Fruit fly (Drosophila melanogaster) whole organism, embryonic: Measurements from ENCODE around the gene cher.

ENCODE experiments used
- BtbVII ChIP-seq: fragments of 200-800 bp; sonication (Bioruptor generic); optimal IDR thresholded peaks from 3 replicates; lab custom pipeline; 2017; ENCODE audit warnings: missing biosample characterization, mild to moderate bottlenecking, missing genetic modification characterization
- CG10321 ChIP-seq: fragments of 200-800 bp; sonication (Bioruptor generic); IDR thresholded peaks from 2 replicates; pipeline ENCODE4 v1.3.6; 2022; ENCODE audit warnings: missing biosample characterization, missing genetic modification characterization
- CG12744 ChIP-seq: fragments of 200-800 bp; sonication (Bioruptor generic); optimal IDR thresholded peaks from 2 replicates; lab custom pipeline; 2016; ENCODE audit warnings: missing biosample characterization, missing genetic modification characterization
- CG1647 ChIP-seq: fragments of 200-800 bp; sonication (Bioruptor generic); optimal IDR thresholded peaks from 3 replicates; lab custom pipeline; 2016; ENCODE audit warnings: missing biosample characterization, missing genetic modification characterization
- CG17361 ChIP-seq: fragments of 200-800 bp; sonication (Bioruptor generic); IDR thresholded peaks from 3 replicates; pipeline ENCODE4 v1.3.6; 2022; ENCODE audit warnings: missing biosample characterization, missing genetic modification characterization
- CG1832 ChIP-seq: fragments of 200-800 bp; sonication (Bioruptor generic); optimal IDR thresholded peaks from 2 replicates; lab custom pipeline; 2017; ENCODE audit warnings: missing biosample characterization, mild to moderate bottlenecking, missing genetic modification characterization, inconsistent platforms
- CG6791 ChIP-seq: fragments of 200-800 bp; sonication (Bioruptor generic); IDR thresholded peaks from 3 replicates; pipeline ENCODE4 v1.3.6; 2022; ENCODE audit warnings: missing biosample characterization, missing genetic modification characterization; ENCODE audit not compliant: partially characterized antibody
- Deaf1 ChIP-seq: fragments of 200-800 bp; optimal IDR thresholded peaks from 3 replicates; lab custom pipeline; 2019; ENCODE audit warnings: missing biosample characterization, mild to moderate bottlenecking, missing genetic modification characterization, moderate library complexity
- Fer3 ChIP-seq: fragments of 200-800 bp; sonication (Bioruptor generic); optimal IDR thresholded peaks from 2 replicates; lab custom pipeline; 2018; ENCODE audit warnings: missing biosample characterization, mild to moderate bottlenecking, missing genetic modification characterization, moderate library complexity
- Med ChIP-seq: fragments of 200-800 bp; sonication (Bioruptor generic); peaks from one replicate; lab custom pipeline; 2016; ENCODE audit warnings: missing biosample characterization, missing genetic modification characterization, mild to moderate bottlenecking, inconsistent platforms, moderate library complexity
- Nf-YC ChIP-seq: fragments of 200-800 bp; optimal IDR thresholded peaks from 3 replicates; lab custom pipeline; 2019; ENCODE audit warnings: missing biosample characterization, mild to moderate bottlenecking, missing genetic modification characterization, moderate library complexity
- Xbp1 ChIP-seq: fragments of 200-800 bp; sonication (Bioruptor generic); optimal IDR thresholded peaks from 3 replicates; lab custom pipeline; 2016; ENCODE audit warnings: missing biosample characterization, mild to moderate bottlenecking, missing genetic modification characterization
- chn ChIP-seq: fragments of 200-800 bp; sonication (Bioruptor generic); optimal IDR thresholded peaks from 2 replicates; lab custom pipeline; 2016; ENCODE audit warnings: missing biosample characterization, missing genetic modification characterization
- croc ChIP-seq: fragments of 200-800 bp; sonication (Bioruptor generic); conservative IDR thresholded peaks from 3 replicates; pipeline ENCODE4 v1.3.6; 2022; ENCODE audit warnings: missing biosample characterization, missing genetic modification characterization
- dpn ChIP-seq, 2 experiments: fragments of 200-800 bp; sonication (Bioruptor generic); optimal IDR thresholded peaks; 3 replicates each; lab custom pipeline; 2016; ENCODE audit warnings: missing biosample characterization in 2 of 2, missing genetic modification characterization in 2 of 2
- fu2 ChIP-seq: fragments of 200-800 bp; sonication (Bioruptor generic); optimal IDR thresholded peaks from 2 replicates; lab custom pipeline; 2016; ENCODE audit warnings: missing biosample characterization, missing genetic modification characterization

Gene cher

DNA sequence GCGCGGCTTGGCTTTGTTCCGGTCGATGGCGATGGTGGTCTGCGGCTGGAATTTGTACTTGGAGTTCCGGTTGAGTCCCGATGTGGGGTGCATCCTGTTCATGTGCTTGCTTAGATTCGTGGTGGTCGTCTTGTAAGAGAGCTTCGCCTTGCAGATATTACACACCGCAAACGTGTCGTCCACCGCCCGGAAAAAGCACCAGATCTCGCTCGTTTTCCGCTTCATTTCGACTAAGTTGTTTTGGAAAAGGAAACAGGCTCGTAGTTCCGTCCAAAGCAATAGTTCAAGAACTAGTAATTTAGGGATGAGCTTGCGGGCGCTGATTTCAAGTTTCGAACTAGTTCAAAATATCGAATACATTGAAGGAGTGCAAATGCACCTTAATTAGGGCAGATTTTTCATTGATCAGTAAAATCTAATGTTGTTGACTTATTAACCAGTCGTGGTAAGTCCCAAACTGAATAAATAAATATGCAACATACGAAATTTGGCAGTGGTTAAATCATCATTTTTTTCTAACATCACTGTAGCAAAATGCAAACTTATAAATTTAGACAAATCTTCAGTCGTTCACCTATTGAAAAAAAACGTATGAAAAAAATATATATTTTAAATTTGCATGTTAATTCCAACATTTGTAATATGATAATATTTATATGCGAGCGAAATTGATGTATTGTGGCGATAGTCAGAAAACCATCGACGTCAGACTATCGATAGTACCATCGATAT lies 82.2 kb downstream of the cher start, which contains the start of the genes bdwf and Patr-1 (continued):
- TF ChIP-seq Med (GFP tag; lab: Kevin White, UChicago) (peak; percentile 73), chn (GFP tag; lab: Kevin White, UChicago) (no peak), dpn (GFP tag; optimal IDR thresholded peaks at IDR 0.05; lab: Kevin White, UChicago) (peak; percentile 3 to 7), Deaf1 (tag; lab: Kevin White, UChicago) (no peak), CG1647 (GFP tag; lab: Kevin White, UChicago) (no peak), Xbp1 (GFP tag; lab: Kevin White, UChicago) (peak; percentile 11), Fer3 (tag; lab: Kevin White, UChicago) (no peak), CG12744 (GFP tag; lab: Kevin White, UChicago) (no peak), BtbVII (GFP tag; lab: Kevin White, UChicago) (no peak), CG6791 (GFP tag; lab: Robert Waterston, UW) (peak; percentile 92), Nf-YC (tag; lab: Kevin White, UChicago) (peak; percentile 2), CG1832 (GFP tag; lab: Kevin White, UChicago) (no peak), CG10321 (no peak), croc (GFP tag; lab: Robert Waterston, UW) (no peak), CG17361 (GFP tag; lab: Robert Waterston, UW) (peak; percentile 68), fu2 (GFP tag; lab: Kevin White, UChicago) (no peak)
- TF ChIP-seq, all 482 proteins: peak for 125
